Worm (Caenorhabditis elegans) whole organism, early embryonic: ENCODE results near the gene srh-295.

ENCODE experiments used
- aly-1 ChIP-seq: sonication (generic microtip); optimal IDR thresholded peaks from 2 replicates; lab custom pipeline; 2016; ENCODE audit warnings: missing genetic modification characterization, missing compliant biosample characterization
- ama-1 ChIP-seq: fragments of 150-350 bp; optimal IDR thresholded peaks from 2 replicates; lab custom pipeline; 2014
- ceh-13 ChIP-seq: fragments of 200-800 bp; sonication (Bioruptor generic); optimal IDR thresholded peaks from 2 replicates; lab custom pipeline; 2018; ENCODE audit warnings: mild to moderate bottlenecking, missing genetic modification characterization, missing compliant biosample characterization
- ets-7 ChIP-seq: sonication (generic microtip); optimal IDR thresholded peaks from 2 replicates; lab custom pipeline; 2016; ENCODE audit warnings: missing genotype, missing genetic modification characterization, missing compliant biosample characterization
- flt-1 ChIP-seq: fragments of 200-800 bp; sonication (Bioruptor generic); IDR thresholded peaks from 2 replicates; pipeline ENCODE4 v1.3.6; 2022; ENCODE audit warnings: missing genetic modification characterization, missing compliant biosample characterization
- hmbx-1 ChIP-seq: sonication (generic microtip); optimal IDR thresholded peaks from 2 replicates; lab custom pipeline; 2016; ENCODE audit warnings: mild to moderate bottlenecking, missing genetic modification characterization, missing compliant biosample characterization
- hnd-1 ChIP-seq: sonication (generic microtip); optimal IDR thresholded peaks from 2 replicates; lab custom pipeline; 2016; ENCODE audit warnings: missing genetic modification characterization, missing compliant biosample characterization
- pes-1 ChIP-seq: fragments of 200-800 bp; sonication (Bioruptor generic); IDR thresholded peaks from 2 replicates; pipeline ENCODE4 v1.3.6; 2022; ENCODE audit warnings: missing genetic modification reagents, missing genetic modification characterization, missing compliant biosample characterization
- scrt-1 ChIP-seq: fragments of 200-800 bp; sonication (Bioruptor generic); IDR thresholded peaks from 2 replicates; pipeline ENCODE4 v1.3.6; 2022; ENCODE audit warnings: missing genetic modification characterization, missing compliant biosample characterization
- sea-1 ChIP-seq: fragments of 200-800 bp; sonication (Bioruptor generic); conservative IDR thresholded peaks from 2 replicates; pipeline ENCODE4 v1.3.6; 2022; ENCODE audit warnings: missing genetic modification characterization, missing compliant biosample characterization

- TF ChIP-seq hmbx-1 (tag; lab: Kevin White, UChicago) = no peak
- TF ChIP-seq ets-7 = no peak
- no peak for TF ChIP-seq sea-1 (GFP tag; lab: Robert Waterston, UW)
- TF ChIP-seq ceh-13 (GFP tag; lab: Kevin White, UChicago) = no peak
- TF ChIP-seq scrt-1 (GFP tag; lab: Robert Waterston, UW) = no peak
- TF ChIP-seq flt-1 (GFP tag; lab: Robert Waterston, UW) = no peak
- no peak for TF ChIP-seq ama-1
- TF ChIP-seq hnd-1 (tag; lab: Kevin White, UChicago) = no peak
- no peak for TF ChIP-seq pes-1
- no peak for TF ChIP-seq aly-1 (tag; lab: Kevin White, UChicago)
Measured at ce11 chrV:15376223-15376622, 45.8 kb downstream of the srh-295 start, which contains the start of gene srh-52.
